Worm (Caenorhabditis elegans) whole organism, L1 larva: Measurements from ENCODE around the gene mdl-1.
A peak's percentile ranks its signal among the peaks of the same experiment; 100 is the strongest.

Experiments
- C04F5.9 ChIP-seq: sonication (generic microtip); optimal IDR thresholded peaks from 2 replicates; lab custom pipeline; 2016; ENCODE audit warnings: missing genetic modification characterization, missing compliant biosample characterization
- C16A3.4 ChIP-seq: fragments of 150-350 bp; optimal IDR thresholded peaks from 2 replicates; lab custom pipeline; 2014; ENCODE audit warnings: missing biosample characterization, missing genetic modification characterization
- Y116A8C.19 ChIP-seq: sonication (generic microtip); optimal IDR thresholded peaks from 2 replicates; lab custom pipeline; 2016; ENCODE audit warnings: missing compliant biosample characterization, missing genetic modification characterization, borderline replicate concordance
- aha-1 ChIP-seq: fragments of 150-350 bp; optimal IDR thresholded peaks from 2 replicates; lab custom pipeline; 2014; ENCODE audit warnings: missing biosample characterization, missing genetic modification characterization
- ama-1 ChIP-seq: fragments of 150-350 bp; optimal IDR thresholded peaks from 2 replicates; lab custom pipeline; 2014
- blmp-1 ChIP-seq: fragments of 150-350 bp; optimal IDR thresholded peaks from 2 replicates; lab custom pipeline; 2014; ENCODE audit warnings: missing biosample characterization, missing genetic modification characterization
- ceh-88 ChIP-seq: fragments of 200-800 bp; sonication (Bioruptor generic); IDR thresholded peaks from 2 replicates; pipeline ENCODE4 v1.3.6; 2022; ENCODE audit warnings: missing genetic modification characterization, missing compliant biosample characterization
- ces-1 ChIP-seq: fragments of 150-350 bp; optimal IDR thresholded peaks from 2 replicates; lab custom pipeline; 2014; ENCODE audit warnings: missing biosample characterization, missing genetic modification reagents, missing genetic modification characterization
- dpl-1 ChIP-seq, 3 experiments: fragments of 150-350 bp in 2 of 3; sonication (generic microtip) in 1 of 3; optimal IDR thresholded peaks; 2 replicates each; lab custom pipeline; 2014 to 2017; ENCODE audit warnings: missing biosample characterization in 3 of 3, missing genetic modification characterization in 3 of 3, missing genetic modification reagents in 3 of 3
- dsc-1 ChIP-seq: sonication (generic microtip); optimal IDR thresholded peaks from 2 replicates; lab custom pipeline; 2016; ENCODE audit warnings: mild to moderate bottlenecking, missing genetic modification characterization, missing compliant biosample characterization
- efl-1 ChIP-seq, 4 experiments: fragments of 150-350 bp; optimal IDR thresholded peaks in 3 of 4; peaks in 1 of 4; 1 replicate in 1 of 4; 2 replicates in 3 of 4; lab custom pipeline; 2014; ENCODE audit warnings: missing biosample characterization in 2 of 4, missing genetic modification characterization in 2 of 4, missing genetic modification reagents in 2 of 4
- egl-13 ChIP-seq: sonication (generic microtip); optimal IDR thresholded peaks from 2 replicates; lab custom pipeline; 2016; ENCODE audit warnings: missing genotype, missing genetic modification reagents, missing genetic modification characterization, missing compliant biosample characterization
- elt-2 ChIP-seq: sonication (generic microtip); optimal IDR thresholded peaks from 2 replicates; lab custom pipeline; 2016; ENCODE audit warnings: missing genetic modification characterization, mild to moderate bottlenecking, inconsistent platforms, missing compliant biosample characterization, missing genetic modification reagents
- elt-3 ChIP-seq, 6 experiments: fragments of 150-350 bp in 1 of 6; sonication (generic microtip); optimal IDR thresholded peaks; 2 replicates each; lab custom pipeline; 2017 to 2018; ENCODE audit warnings: missing biosample characterization in 6 of 6, missing genetic modification characterization in 6 of 6, inconsistent platforms in 1 of 6
- ets-5 ChIP-seq: fragments of 200-800 bp; sonication (Bioruptor generic); IDR thresholded peaks from 2 replicates; pipeline ENCODE4 v1.3.6; 2022; ENCODE audit warnings: missing genetic modification characterization, missing compliant biosample characterization
- fkh-8 ChIP-seq: sonication (generic microtip); optimal IDR thresholded peaks from 2 replicates; lab custom pipeline; 2016; ENCODE audit warnings: mild to moderate bottlenecking, missing genetic modification characterization, missing compliant biosample characterization
- grh-1 ChIP-seq: fragments of 200-800 bp; sonication (Bioruptor generic); IDR thresholded peaks from 2 replicates; pipeline ENCODE4 v1.3.6; 2022; ENCODE audit warnings: missing genetic modification reagents, missing genetic modification characterization, missing compliant biosample characterization
- irx-1 ChIP-seq: sonication (generic microtip); optimal IDR thresholded peaks from 2 replicates; lab custom pipeline; 2016; ENCODE audit warnings: missing genetic modification characterization, missing compliant biosample characterization
- lin-13 ChIP-seq: fragments of 150-350 bp; optimal IDR thresholded peaks from 2 replicates; lab custom pipeline; 2014; ENCODE audit warnings: missing biosample characterization, missing genetic modification reagents, missing genetic modification characterization
- lin-14 ChIP-seq: fragments of 200-800 bp; sonication (Bioruptor generic); optimal IDR thresholded peaks from 2 replicates; lab custom pipeline; 2018; ENCODE audit warnings: mild to moderate bottlenecking, missing genetic modification characterization, moderate library complexity, missing compliant biosample characterization
- lin-35 ChIP-seq, 2 experiments: fragments of 150-350 bp; optimal IDR thresholded peaks; 2 replicates each; lab custom pipeline; 2014; ENCODE audit warnings: missing biosample characterization in 2 of 2, missing genetic modification characterization in 2 of 2, missing genetic modification reagents in 2 of 2
- lir-3 ChIP-seq: sonication (generic microtip); optimal IDR thresholded peaks from 2 replicates; lab custom pipeline; 2016; ENCODE audit warnings: mild to moderate bottlenecking, missing genetic modification characterization, moderate library complexity, missing compliant biosample characterization; ENCODE audit not compliant: poor library complexity
- lsy-2 ChIP-seq, 2 experiments: fragments of 150-350 bp; optimal IDR thresholded peaks; 2 replicates each; lab custom pipeline; 2014; ENCODE audit warnings: missing biosample characterization in 2 of 2, missing genetic modification characterization in 2 of 2
- mdl-1 ChIP-seq, 2 experiments: fragments of 150-350 bp; optimal IDR thresholded peaks; 2 replicates each; lab custom pipeline; 2014 to 2017; ENCODE audit warnings: missing biosample characterization in 2 of 2, missing genetic modification characterization in 2 of 2, inconsistent platforms in 1 of 2
- mef-2 ChIP-seq: fragments of 150-350 bp; optimal IDR thresholded peaks from 2 replicates; lab custom pipeline; 2014; ENCODE audit warnings: missing biosample characterization, missing genetic modification characterization
- mep-1 ChIP-seq: fragments of 150-350 bp; optimal IDR thresholded peaks from 2 replicates; lab custom pipeline; 2014; ENCODE audit warnings: missing biosample characterization, missing genetic modification characterization
- nhr-19 ChIP-seq: fragments of 200-800 bp; sonication (Bioruptor generic); conservative IDR thresholded peaks from 2 replicates; pipeline ENCODE4 v1.3.6; 2022; ENCODE audit warnings: missing genetic modification characterization, missing compliant biosample characterization
- nhr-20 ChIP-seq: sonication (generic microtip); optimal IDR thresholded peaks from 2 replicates; lab custom pipeline; 2016; ENCODE audit warnings: mild to moderate bottlenecking, missing genetic modification characterization, missing compliant biosample characterization
- nhr-47 ChIP-seq: sonication (generic microtip); optimal IDR thresholded peaks from 2 replicates; lab custom pipeline; 2016; ENCODE audit warnings: mild to moderate bottlenecking, missing genetic modification characterization, moderate library complexity, missing compliant biosample characterization
- nhr-71 ChIP-seq: sonication (generic microtip); optimal IDR thresholded peaks from 2 replicates; lab custom pipeline; 2016; ENCODE audit warnings: mild to moderate bottlenecking, missing genetic modification characterization, moderate library complexity, missing compliant biosample characterization
- nhr-76 ChIP-seq: sonication (generic microtip); optimal IDR thresholded peaks from 2 replicates; lab custom pipeline; 2017; ENCODE audit warnings: missing biosample characterization, missing genetic modification characterization
- nhr-84 ChIP-seq: sonication (generic microtip); optimal IDR thresholded peaks from 2 replicates; lab custom pipeline; 2017; ENCODE audit warnings: missing biosample characterization, missing genetic modification characterization
- nhr-85 ChIP-seq: sonication (generic microtip); peaks from one replicate; lab custom pipeline; 2016; ENCODE audit warnings: missing genetic modification characterization, inconsistent platforms, missing compliant biosample characterization
- nhr-90 ChIP-seq: sonication (generic microtip); optimal IDR thresholded peaks from 2 replicates; lab custom pipeline; 2016; ENCODE audit warnings: mild to moderate bottlenecking, missing genetic modification characterization, missing compliant biosample characterization; ENCODE audit not compliant: poor library complexity
- pax-3 ChIP-seq: fragments of 200-800 bp; sonication (Bioruptor generic); optimal IDR thresholded peaks from 2 replicates; lab custom pipeline; 2018; ENCODE audit warnings: mild to moderate bottlenecking, missing genetic modification characterization, moderate library complexity, missing compliant biosample characterization
- skn-1 ChIP-seq: fragments of 150-350 bp; optimal IDR thresholded peaks from 2 replicates; lab custom pipeline; 2014; ENCODE audit warnings: missing biosample characterization, missing genetic modification characterization
- snu-23 ChIP-seq: sonication (generic microtip); optimal IDR thresholded peaks from 2 replicates; lab custom pipeline; 2016; ENCODE audit warnings: missing genetic modification characterization, missing compliant biosample characterization
- sox-4 ChIP-seq: sonication (generic microtip); optimal IDR thresholded peaks from 2 replicates; lab custom pipeline; 2016; ENCODE audit warnings: missing genetic modification characterization, missing compliant biosample characterization
- sptf-1 ChIP-seq: fragments of 150-350 bp; optimal IDR thresholded peaks from 2 replicates; lab custom pipeline; 2014; ENCODE audit warnings: missing biosample characterization, missing genetic modification characterization
- swsn-7 ChIP-seq: sonication (generic microtip); optimal IDR thresholded peaks from 2 replicates; lab custom pipeline; 2016; ENCODE audit warnings: missing genetic modification characterization, missing compliant biosample characterization
- tbx-2 ChIP-seq: sonication (generic microtip); optimal IDR thresholded peaks from 2 replicates; lab custom pipeline; 2016; ENCODE audit warnings: missing genetic modification characterization, missing compliant biosample characterization
- unc-130 ChIP-seq: fragments of 150-350 bp; optimal IDR thresholded peaks from 2 replicates; lab custom pipeline; 2017; ENCODE audit warnings: missing biosample characterization, missing genetic modification characterization, inconsistent platforms
- unc-30 ChIP-seq: sonication (generic microtip); optimal IDR thresholded peaks from 2 replicates; lab custom pipeline; 2017; ENCODE audit warnings: missing biosample characterization, missing genetic modification characterization
- unc-98 ChIP-seq: fragments of 200-800 bp; sonication (Bioruptor generic); IDR thresholded peaks from 2 replicates; pipeline ENCODE4 v1.3.6; 2022; ENCODE audit warnings: missing genetic modification characterization, missing compliant biosample characterization
- vab-15 ChIP-seq: sonication (generic microtip); optimal IDR thresholded peaks from 2 replicates; lab custom pipeline; 2017; ENCODE audit warnings: missing genotype, mild to moderate bottlenecking, missing genetic modification characterization, missing compliant biosample characterization
- xbp-1 ChIP-seq: sonication (generic microtip); optimal IDR thresholded peaks from 2 replicates; lab custom pipeline; 2016; ENCODE audit warnings: missing genetic modification characterization, missing compliant biosample characterization

The mdl-1 gene

ce11 chrX:6739034-6740008 is 2.8 kb upstream of the mdl-1 start:
- peak; percentile 95 for TF ChIP-seq nhr-85 (tag; lab: Kevin White, UChicago)
- TF ChIP-seq blmp-1 (tag; lab: Kevin White, UChicago): peak; percentile 50
- no peak for TF ChIP-seq unc-98 (GFP tag; lab: Robert Waterston, UW)
- peak; percentile 88 for TF ChIP-seq nhr-71 (tag; lab: Kevin White, UChicago)
- peak; percentile 46 for TF ChIP-seq dsc-1 (tag; lab: Kevin White, UChicago)
- peak; percentile 61 for TF ChIP-seq irx-1 (tag; lab: Kevin White, UChicago)
- no peak for TF ChIP-seq ama-1 (lab: Kevin White, UChicago)
- TF ChIP-seq grh-1 (GFP tag; lab: Robert Waterston, UW): peak; percentile 60; the same call in 1 of the 2 replicates
- TF ChIP-seq nhr-47: peak; percentile 42
- peak in 2 of 6 experiments; percentile 49 to 64 for TF ChIP-seq elt-3 (tag; optimal IDR thresholded peaks at IDR 0.05; lab: Kevin White, UChicago)
- TF ChIP-seq C16A3.4 (tag; lab: Kevin White, UChicago): peak; percentile 40
- no peak for TF ChIP-seq Y116A8C.19 (tag; lab: Kevin White, UChicago)
- TF ChIP-seq ets-5: no peak
- TF ChIP-seq aha-1 (tag; lab: Kevin White, UChicago): no peak
- TF ChIP-seq unc-30 (tag; lab: Kevin White, UChicago): no peak
- TF ChIP-seq lsy-2 (tag; optimal IDR thresholded peaks at IDR 0.05; lab: Kevin White, UChicago): peak; percentile 18 to 43
- peak; percentile 38 for TF ChIP-seq swsn-7 (tag; lab: Kevin White, UChicago)
- peak; percentile 54 for TF ChIP-seq unc-130
- TF ChIP-seq lin-13 (GFP tag; lab: Kevin White, UChicago): peak; percentile 19
- TF ChIP-seq skn-1 (tag; lab: Kevin White, UChicago): peak; percentile 4
- TF ChIP-seq nhr-20 (tag; lab: Kevin White, UChicago): peak; percentile 91
- TF ChIP-seq nhr-19: peak; percentile 63
- TF ChIP-seq ceh-88 (GFP tag; lab: Robert Waterston, UW): peak; percentile 36; the same call in 1 of the 2 replicates
- TF ChIP-seq fkh-8 (tag; lab: Kevin White, UChicago): peak; percentile 28
- no peak for TF ChIP-seq nhr-84 (tag; lab: Kevin White, UChicago)
- no peak for TF ChIP-seq nhr-76 (tag; lab: Kevin White, UChicago)
- TF ChIP-seq efl-1 (optimal IDR thresholded peaks at IDR 0.05; lab: Kevin White, UChicago): no peak
- TF ChIP-seq efl-1 (GFP tag; optimal IDR thresholded peaks at IDR 0.05 in 1 of 2; lab: Kevin White, UChicago): peak in 1 of 2 experiments; percentile 2
- peak; percentile 59 for TF ChIP-seq tbx-2 (tag; lab: Kevin White, UChicago)
- TF ChIP-seq lin-35 (GFP tag; optimal IDR thresholded peaks at IDR 0.05; lab: Kevin White, UChicago): peak in 1 of 2 experiments; percentile 56
- peak in 1 of 3 experiments; percentile 9 for TF ChIP-seq dpl-1 (GFP tag; optimal IDR thresholded peaks at IDR 0.05; lab: Kevin White, UChicago)
- TF ChIP-seq vab-15: peak; percentile 78
- TF ChIP-seq sptf-1 (tag; lab: Kevin White, UChicago): no peak
- peak in 1 of 2 experiments; percentile 15 for TF ChIP-seq mdl-1 (tag; optimal IDR thresholded peaks at IDR 0.05; lab: Kevin White, UChicago)
- TF ChIP-seq elt-2: peak; percentile 75
- TF ChIP-seq sox-4 (tag; lab: Kevin White, UChicago): peak; percentile 3
- no peak for TF ChIP-seq ces-1
- peak; percentile 48 for TF ChIP-seq mep-1 (tag; lab: Kevin White, UChicago)
- peak; percentile 15 for TF ChIP-seq lir-3 (tag; lab: Kevin White, UChicago)
- TF ChIP-seq C04F5.9 (tag; lab: Kevin White, UChicago): no peak
- peak; percentile 75 for TF ChIP-seq snu-23 (GFP tag; lab: Kevin White, UChicago)
- TF ChIP-seq mef-2 (tag; lab: Kevin White, UChicago): peak; percentile 12
- peak; percentile 44 for TF ChIP-seq egl-13 (tag; lab: Kevin White, UChicago)
- peak; percentile 40 for TF ChIP-seq xbp-1 (tag; lab: Kevin White, UChicago)
- peak; percentile 75 for TF ChIP-seq lin-14 (GFP tag; lab: Kevin White, UChicago)
- TF ChIP-seq pax-3 (tag; lab: Kevin White, UChicago): no peak
- TF ChIP-seq nhr-90 (tag; lab: Kevin White, UChicago): peak; percentile 58
- TF ChIP-seq, all 84 proteins: peak for 34
